Worm (Caenorhabditis elegans): ENCODE measurements around the gene F56C9.8.

Gene F56C9.8

ce11 chrIII:7358627-7359026 lies 39.3 kb upstream of the F56C9.8 start (continued):
- TF ChIP-seq vab-7 (GFP tag; IDR thresholded peaks at IDR 0.05) = no peak
- no peak for TF ChIP-seq R02D3.7 (tag; optimal IDR thresholded peaks at IDR 0.05)
- no peak for TF ChIP-seq pha-4 (GFP tag; IDR thresholded peaks at IDR 0.05)
- peak; percentile 80 for TF ChIP-seq pha-4 (tag; optimal IDR thresholded peaks at IDR 0.05)
- no peak for TF ChIP-seq nhr-42 (GFP tag; IDR thresholded peaks at IDR 0.05)
- no peak for TF ChIP-seq snpc-1.2 (GFP tag; IDR thresholded peaks at IDR 0.05)
- TF ChIP-seq zfp-2 (tag; optimal IDR thresholded peaks at IDR 0.05) = no peak
- peak; percentile 51; the same call in 1 of the 2 replicates for TF ChIP-seq dmd-6 (GFP tag; IDR thresholded peaks at IDR 0.05)
- no peak for TF ChIP-seq egl-27 (tag; optimal IDR thresholded peaks at IDR 0.05)
- no peak for TF ChIP-seq tag-97 (GFP tag; IDR thresholded peaks at IDR 0.05)
- peak in 1 of 2 experiments; percentile 92 for TF ChIP-seq hif-1 (tag; optimal IDR thresholded peaks at IDR 0.05)
- TF ChIP-seq lin-13 (GFP tag; optimal IDR thresholded peaks at IDR 0.05) = peak; percentile 32
- TF ChIP-seq egl-43 (GFP tag; IDR thresholded peaks at IDR 0.05) = no peak
- TF ChIP-seq nhr-76 (tag; optimal IDR thresholded peaks at IDR 0.05) = no peak
- TF ChIP-seq nhr-11 (tag; optimal IDR thresholded peaks at IDR 0.05) = peak; percentile 12
- TF ChIP-seq nhr-28 (tag; optimal IDR thresholded peaks at IDR 0.05) = peak; percentile 63
- no peak for TF ChIP-seq unc-39 (tag; optimal IDR thresholded peaks at IDR 0.05)
- TF ChIP-seq nhr-48 (tag; optimal IDR thresholded peaks at IDR 0.05) = no peak
- TF ChIP-seq aha-1 (tag) = peak; percentile 93
- TF ChIP-seq ces-1 (GFP tag; optimal IDR thresholded peaks at IDR 0.05) = no peak

- no peak for TF ChIP-seq ama-1 (optimal IDR thresholded peaks at IDR 0.05)
- TF ChIP-seq D1046.2 (GFP tag; IDR thresholded peaks at IDR 0.05) = no peak
- peak; percentile 71 for TF ChIP-seq mes-2 (tag; optimal IDR thresholded peaks at IDR 0.05; ENCODE audit: poor library complexity, severe bottlenecking)
- no peak for TF ChIP-seq nhr-77 (tag; optimal IDR thresholded peaks at IDR 0.05)
- no peak for TF ChIP-seq dmd-8 (GFP tag; IDR thresholded peaks at IDR 0.05)
- peak in 1 of 2 experiments; percentile 81 for TF ChIP-seq unc-62 (GFP tag; optimal IDR thresholded peaks at IDR 0.05 in 1 of 2)
- no peak for TF ChIP-seq unc-62 (tag; optimal IDR thresholded peaks at IDR 0.05)
- no peak for TF ChIP-seq T26A8.4 (GFP tag; IDR thresholded peaks at IDR 0.05)
- no peak for TF ChIP-seq mdt-29 (GFP tag; IDR thresholded peaks at IDR 0.05)
- TF ChIP-seq dmd-6 (GFP tag; IDR thresholded peaks at IDR 0.05) = no peak
- peak in 1 of 2 experiments; percentile 11 for TF ChIP-seq hif-1 (tag; optimal IDR thresholded peaks at IDR 0.05)
- TF ChIP-seq saeg-2 (GFP tag; IDR thresholded peaks at IDR 0.05) = no peak
- TF ChIP-seq dmd-9 (GFP tag; IDR thresholded peaks at IDR 0.05) = no peak
- TF ChIP-seq hmg-1.1 (GFP tag; IDR thresholded peaks at IDR 0.05) = no peak
- no peak for TF ChIP-seq lin-39 (tag; optimal IDR thresholded peaks at IDR 0.05)
- no peak for TF ChIP-seq ceh-82 (tag; optimal IDR thresholded peaks at IDR 0.05)
- no peak for TF ChIP-seq F49E8.2 (tag; optimal IDR thresholded peaks at IDR 0.05; ENCODE audit: borderline replicate concordance)
- peak in 1 of 2 experiments; percentile 14 for TF ChIP-seq mdl-1 (tag; optimal IDR thresholded peaks at IDR 0.05)
- 0 out of 2 replicates have a peak, but pooled peaks have one; percentile 38 for TF ChIP-seq daf-19 (GFP tag; conservative IDR thresholded peaks at IDR 0.05)
- TF ChIP-seq dve-1 (tag; optimal IDR thresholded peaks at IDR 0.05; ENCODE audit: insufficient read depth) = peak; percentile 25
- no peak for TF ChIP-seq ceh-32 (tag; optimal IDR thresholded peaks at IDR 0.05; ENCODE audit: poor library complexity)
- no peak for TF ChIP-seq F37D6.2 (tag; optimal IDR thresholded peaks at IDR 0.05)
- no peak for TF ChIP-seq zfp-3 (GFP tag; conservative IDR thresholded peaks at IDR 0.05)
- TF ChIP-seq T20F7.1 (GFP tag; optimal IDR thresholded peaks at IDR 0.05) = peak; percentile 54
- TF ChIP-seq F10B5.3 (tag; optimal IDR thresholded peaks at IDR 0.05) = no peak
- no peak for TF ChIP-seq php-3 (GFP tag; IDR thresholded peaks at IDR 0.05)
- no peak for TF ChIP-seq lin-29 (GFP tag; IDR thresholded peaks at IDR 0.05)
- TF ChIP-seq daf-16 (GFP tag; optimal IDR thresholded peaks at IDR 0.05) = no peak
- peak; percentile 19 for TF ChIP-seq daf-16 (tag; optimal IDR thresholded peaks at IDR 0.05)
- TF ChIP-seq duxl-1 (tag; optimal IDR thresholded peaks at IDR 0.05; ENCODE audit: poor library complexity) = no peak
- peak; percentile 62 for TF ChIP-seq dpl-1 (GFP tag; optimal IDR thresholded peaks at IDR 0.05)
- TF ChIP-seq spr-3 (GFP tag; optimal IDR thresholded peaks at IDR 0.05) = no peak
- no peak for TF ChIP-seq R02D3.7 (tag; optimal IDR thresholded peaks at IDR 0.05)
- TF ChIP-seq nhr-76 (tag; optimal IDR thresholded peaks at IDR 0.05) = no peak
- no peak for TF ChIP-seq fkh-10 (GFP tag; optimal IDR thresholded peaks at IDR 0.05)
- no peak for TF ChIP-seq Y5F2A.4 (GFP tag; optimal IDR thresholded peaks at IDR 0.05)
Observed at ce11 chrIII:7357356-7357755, 38.0 kb upstream of the F56C9.8 start, which contains the start of gene F08F8.10. Gene F08F8.10, minus strand, starts transcription at chrIII:7357393.
